Worm (Caenorhabditis elegans) whole organism, L2 larva: ENCODE measurements around the gene fbxb-58.

Experiments used
- R02D3.7 ChIP-seq: fragments of 150-350 bp; optimal IDR thresholded peaks from 2 replicates; lab custom pipeline; 2014; ENCODE audit warnings: missing biosample characterization, missing genetic modification characterization
- ama-1 ChIP-seq: fragments of 150-350 bp; optimal IDR thresholded peaks from 2 replicates; lab custom pipeline; 2018; ENCODE audit warnings: inconsistent platforms
- ceh-16 ChIP-seq: fragments of 150-350 bp; optimal IDR thresholded peaks from 2 replicates; lab custom pipeline; 2014; ENCODE audit warnings: missing biosample characterization, missing genetic modification characterization
- ceh-82 ChIP-seq: fragments of 150-350 bp; optimal IDR thresholded peaks from 2 replicates; lab custom pipeline; 2014; ENCODE audit warnings: missing biosample characterization, missing genetic modification characterization
- lin-13 ChIP-seq: fragments of 150-350 bp; optimal IDR thresholded peaks from 2 replicates; lab custom pipeline; 2014; ENCODE audit warnings: missing biosample characterization, missing genetic modification reagents, missing genetic modification characterization
- lsy-2 ChIP-seq, 2 experiments: fragments of 150-350 bp in 1 of 2; sonication (generic microtip) in 1 of 2; optimal IDR thresholded peaks; 2 replicates each; lab custom pipeline; 2014 to 2017; ENCODE audit warnings: missing biosample characterization in 2 of 2, missing genetic modification characterization in 2 of 2
- nhr-237 ChIP-seq: fragments of 150-350 bp; optimal IDR thresholded peaks from 2 replicates; lab custom pipeline; 2014; ENCODE audit warnings: missing biosample characterization, missing genetic modification characterization
- snpc-4 ChIP-seq: fragments of 150-350 bp; optimal IDR thresholded peaks from 2 replicates; lab custom pipeline; 2014; ENCODE audit warnings: missing biosample characterization, missing genetic modification characterization
- unc-55 ChIP-seq: fragments of 150-350 bp; sonication (generic microtip); optimal IDR thresholded peaks from 3 replicates; lab custom pipeline; 2014; ENCODE audit warnings: missing biosample characterization, missing genetic modification reagents, missing genetic modification characterization
- ztf-4 ChIP-seq: fragments of 150-350 bp; optimal IDR thresholded peaks from 2 replicates; lab custom pipeline; 2014; ENCODE audit warnings: missing biosample characterization, missing genetic modification characterization

DNA sequence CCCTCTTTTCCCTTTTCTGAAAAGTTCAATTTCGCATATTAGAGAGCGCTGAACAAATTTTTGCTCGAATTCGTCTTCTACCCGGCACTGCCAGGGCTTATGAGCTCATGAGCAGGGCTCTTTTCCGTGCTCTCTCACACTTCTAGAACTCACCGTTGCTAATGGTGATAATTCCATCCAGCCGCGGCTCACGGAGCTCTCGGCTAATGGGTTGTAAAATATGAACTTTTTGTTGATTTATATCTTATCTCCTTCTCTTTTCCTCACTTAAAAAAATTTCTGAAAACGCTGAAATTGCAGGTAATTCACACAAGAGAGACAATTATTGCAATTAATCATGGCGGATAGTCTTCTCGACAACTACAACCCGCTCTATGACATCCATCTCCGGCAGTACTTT is 23.3 kb upstream of the fbxb-58 start, which contains the start of gene H11E01.3:
- no peak for TF ChIP-seq ceh-16
- TF ChIP-seq ztf-4 (tag; lab: Kevin White, UChicago) = no peak
- no peak for TF ChIP-seq nhr-237 (tag; lab: Kevin White, UChicago)
- no peak for TF ChIP-seq snpc-4 (tag; lab: Kevin White, UChicago)
- no peak for TF ChIP-seq lin-13 (GFP tag; lab: Kevin White, UChicago)
- TF ChIP-seq R02D3.7 (tag; lab: Kevin White, UChicago) = no peak
- TF ChIP-seq ama-1 = no peak
- TF ChIP-seq ceh-82 = no peak
- TF ChIP-seq lsy-2 (tag; optimal IDR thresholded peaks at IDR 0.05; lab: Kevin White, UChicago) = no peak
- no peak for TF ChIP-seq unc-55 (GFP tag; lab: Kevin White, UChicago)
